Worm (Caenorhabditis elegans) whole organism, young adult: ENCODE data around the gene acd-4.
A peak's percentile ranks its signal among the peaks of the same experiment; 100 is the strongest.

Experiments
- F39B2.1 ChIP-seq: fragments of 200-800 bp; sonication (Bioruptor generic); IDR thresholded peaks from 2 replicates; pipeline ENCODE4 v1.3.6; 2022; ENCODE audit warnings: missing genetic modification reagents, missing genetic modification characterization, missing compliant biosample characterization
- ama-1 ChIP-seq, 3 experiments: fragments of 150-350 bp in 1 of 3; sonication (generic microtip) in 2 of 3; optimal IDR thresholded peaks; 2 replicates each; lab custom pipeline; 2014 to 2018; ENCODE audit warnings: missing biosample characterization in 2 of 3, missing genetic modification characterization in 2 of 3, missing genetic modification reagents in 2 of 3
- bed-1 ChIP-seq: fragments of 200-800 bp; sonication (Bioruptor generic); IDR thresholded peaks from 2 replicates; pipeline ENCODE4 v1.3.6; 2022; ENCODE audit warnings: missing genetic modification reagents, missing genetic modification characterization, missing compliant biosample characterization
- cebp-2 ChIP-seq: fragments of 200-800 bp; sonication (Bioruptor generic); IDR thresholded peaks from 2 replicates; pipeline ENCODE4 v1.3.6; 2022; ENCODE audit warnings: missing genetic modification characterization, missing compliant biosample characterization
- egl-18 ChIP-seq: fragments of 200-800 bp; sonication (Bioruptor generic); IDR thresholded peaks from 2 replicates; pipeline ENCODE4 v1.3.6; 2022; ENCODE audit warnings: missing genetic modification reagents, missing genetic modification characterization, missing compliant biosample characterization
- lin-54 ChIP-seq: fragments of 200-800 bp; sonication (Bioruptor generic); optimal IDR thresholded peaks from 2 replicates; lab custom pipeline; 2018; ENCODE audit warnings: mild to moderate bottlenecking, missing genetic modification characterization, missing compliant biosample characterization
- mes-4 ChIP-seq: sonication (generic microtip); optimal IDR thresholded peaks from 2 replicates; lab custom pipeline; 2016; ENCODE audit warnings: missing genotype, missing genetic modification characterization, missing compliant biosample characterization
- nhr-179 ChIP-seq: sonication (generic microtip); optimal IDR thresholded peaks from 2 replicates; lab custom pipeline; 2016; ENCODE audit warnings: mild to moderate bottlenecking, missing genetic modification characterization, missing compliant biosample characterization
- unc-62 ChIP-seq: fragments of 150-350 bp; optimal IDR thresholded peaks from 2 replicates; lab custom pipeline; 2014; ENCODE audit warnings: missing biosample characterization, missing genetic modification reagents, missing genetic modification characterization
- ztf-22 ChIP-seq: fragments of 200-800 bp; sonication (Bioruptor generic); optimal IDR thresholded peaks from 2 replicates; lab custom pipeline; 2018; ENCODE audit warnings: mild to moderate bottlenecking, missing genetic modification characterization, moderate library complexity, missing compliant biosample characterization

DNA sequence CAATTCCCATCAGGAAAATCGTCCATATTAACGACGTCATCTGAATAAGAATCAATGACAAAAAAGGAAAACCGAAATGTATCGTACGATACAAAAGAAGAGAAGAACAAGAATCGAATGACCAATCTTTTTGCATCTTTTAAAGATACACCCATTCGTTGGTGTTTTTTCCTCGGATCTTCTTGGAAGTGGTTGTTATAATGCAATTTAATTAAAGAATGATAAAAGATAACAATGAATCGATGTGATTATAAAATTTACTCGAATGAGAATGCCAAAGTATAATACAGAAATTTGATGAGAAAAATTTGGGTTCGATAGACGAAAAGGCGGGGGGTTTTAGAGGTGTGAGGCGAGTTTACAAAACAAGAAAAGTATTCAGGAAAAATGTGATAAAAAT, 9.0 kb upstream of the acd-4 start, which contains the start of gene F41E6.12:
- TF ChIP-seq ama-1 (optimal IDR thresholded peaks at IDR 0.05; lab: Kevin White, UChicago) (peak; percentile 69), ama-1 (GFP tag; optimal IDR thresholded peaks at IDR 0.05; lab: Kevin White, UChicago) (no peak), nhr-179 (tag; lab: Kevin White, UChicago) (no peak), mes-4 (tag; lab: Kevin White, UChicago) (no peak), unc-62 (no peak), bed-1 (GFP tag; lab: Robert Waterston, UW) (no peak), lin-54 (GFP tag; lab: Kevin White, UChicago) (no peak), egl-18 (no peak), cebp-2 (GFP tag; lab: Robert Waterston, UW) (no peak), F39B2.1 (GFP tag; lab: Robert Waterston, UW) (no peak), ztf-22 (GFP tag; lab: Kevin White, UChicago) (no peak)
